Fruit fly (Drosophila melanogaster) whole organism, embryonic: Measurements from ENCODE around the gene kirre.
A peak's percentile ranks its signal among the peaks of the same experiment; 100 is the strongest.

Experiments used
- Atf3 ChIP-seq: fragments of 200-800 bp; sonication (Bioruptor generic); optimal IDR thresholded peaks from 3 replicates; lab custom pipeline; 2016; ENCODE audit warnings: missing biosample characterization, missing genetic modification characterization
- BEAF-32 ChIP-seq: fragments of 200-800 bp; sonication (Bioruptor generic); optimal IDR thresholded peaks from 3 replicates; lab custom pipeline; 2017; ENCODE audit warnings: missing biosample characterization, missing genetic modification characterization, mild to moderate bottlenecking, moderate library complexity, missing genetic modification reagents
- C15 ChIP-seq: fragments of 200-800 bp; sonication (Bioruptor generic); IDR thresholded peaks from 3 replicates; pipeline ENCODE4 v1.3.6; 2022; ENCODE audit warnings: missing biosample characterization, missing genetic modification characterization
- CG10147 ChIP-seq: fragments of 200-800 bp; sonication (Bioruptor generic); optimal IDR thresholded peaks from 2 replicates; lab custom pipeline; 2019; ENCODE audit warnings: missing biosample characterization, mild to moderate bottlenecking, missing genetic modification characterization, moderate library complexity
- CG10979 ChIP-seq: fragments of 200-800 bp; sonication (Bioruptor generic); optimal IDR thresholded peaks from 2 replicates; lab custom pipeline; 2018; ENCODE audit warnings: missing biosample characterization, mild to moderate bottlenecking, missing genetic modification characterization, moderate library complexity
- CG11456 ChIP-seq: fragments of 200-800 bp; sonication (Bioruptor generic); IDR thresholded peaks from 3 replicates; pipeline ENCODE4 v1.3.6; 2022; ENCODE audit warnings: missing biosample characterization, missing genetic modification characterization
- CG12769 ChIP-seq: fragments of 200-800 bp; sonication (Bioruptor generic); optimal IDR thresholded peaks from 2 replicates; lab custom pipeline; 2019; ENCODE audit warnings: missing biosample characterization, mild to moderate bottlenecking, missing genetic modification characterization, moderate library complexity
- CG13123 ChIP-seq: fragments of 200-800 bp; sonication (Bioruptor generic); optimal IDR thresholded peaks from 2 replicates; lab custom pipeline; 2016; ENCODE audit warnings: missing biosample characterization, missing genetic modification characterization
- CG13775 ChIP-seq: fragments of 200-800 bp; sonication (Bioruptor generic); optimal IDR thresholded peaks from 3 replicates; lab custom pipeline; 2017; ENCODE audit warnings: missing biosample characterization, mild to moderate bottlenecking, missing genetic modification characterization
- CG14710 ChIP-seq: fragments of 200-800 bp; sonication (Bioruptor generic); optimal IDR thresholded peaks from 3 replicates; lab custom pipeline; 2019; ENCODE audit warnings: missing biosample characterization, mild to moderate bottlenecking, missing genetic modification characterization, moderate library complexity
- CG17385 ChIP-seq: fragments of 200-800 bp; sonication (Bioruptor generic); optimal IDR thresholded peaks from 3 replicates; lab custom pipeline; 2018; ENCODE audit warnings: missing biosample characterization, mild to moderate bottlenecking, missing genetic modification characterization
- CG1832 ChIP-seq: fragments of 200-800 bp; sonication (Bioruptor generic); optimal IDR thresholded peaks from 2 replicates; lab custom pipeline; 2017; ENCODE audit warnings: missing biosample characterization, mild to moderate bottlenecking, missing genetic modification characterization, inconsistent platforms
- CG31365 ChIP-seq: fragments of 200-800 bp; sonication (Bioruptor generic); optimal IDR thresholded peaks from 2 replicates; lab custom pipeline; 2018; ENCODE audit warnings: missing biosample characterization, mild to moderate bottlenecking, missing genetic modification characterization
- CG34224 ChIP-seq: fragments of 200-800 bp; sonication (Bioruptor generic); IDR thresholded peaks from 3 replicates; pipeline ENCODE4 v1.3.6; 2022; ENCODE audit warnings: missing biosample characterization, missing genetic modification characterization; ENCODE audit not compliant: partially characterized antibody
- CG34376 ChIP-seq: fragments of 200-800 bp; sonication (Bioruptor generic); optimal IDR thresholded peaks from 2 replicates; lab custom pipeline; 2018; ENCODE audit warnings: missing biosample characterization, mild to moderate bottlenecking, missing genetic modification characterization
- CG5180 ChIP-seq: fragments of 200-800 bp; sonication (Bioruptor generic); optimal IDR thresholded peaks from 3 replicates; lab custom pipeline; 2017; ENCODE audit warnings: missing biosample characterization, missing genetic modification characterization, mild to moderate bottlenecking, moderate library complexity, missing genetic modification reagents
- CG7271 ChIP-seq: fragments of 200-800 bp; sonication (Bioruptor generic); optimal IDR thresholded peaks from 2 replicates; lab custom pipeline; 2018; ENCODE audit warnings: missing biosample characterization, mild to moderate bottlenecking, missing genetic modification characterization, moderate library complexity
- CG7357 ChIP-seq: fragments of 200-800 bp; sonication (Bioruptor generic); IDR thresholded peaks from 3 replicates; pipeline ENCODE4 v1.3.6; 2022; ENCODE audit warnings: missing biosample characterization, missing genetic modification characterization
- CG7928 ChIP-seq: fragments of 200-800 bp; sonication (Bioruptor generic); optimal IDR thresholded peaks from 2 replicates; lab custom pipeline; 2017; ENCODE audit warnings: missing biosample characterization, mild to moderate bottlenecking, missing genetic modification characterization
- CG9932 ChIP-seq: fragments of 200-800 bp; sonication (Bioruptor generic); IDR thresholded peaks from 2 replicates; pipeline ENCODE4 v1.3.6; 2022; ENCODE audit warnings: missing biosample characterization, missing genetic modification characterization
- CrebB ChIP-seq: fragments of 200-800 bp; sonication (Bioruptor generic); optimal IDR thresholded peaks from 3 replicates; lab custom pipeline; 2018; ENCODE audit warnings: missing biosample characterization, mild to moderate bottlenecking, missing genetic modification characterization
- ERR ChIP-seq: fragments of 200-800 bp; sonication (Bioruptor generic); optimal IDR thresholded peaks from 2 replicates; lab custom pipeline; 2016; ENCODE audit warnings: missing biosample characterization, missing genetic modification characterization
- GATAe ChIP-seq: fragments of 200-800 bp; sonication (Bioruptor generic); conservative IDR thresholded peaks from 2 replicates; pipeline ENCODE4 v1.3.6; 2022; ENCODE audit warnings: missing biosample characterization, missing genetic modification characterization
- HLH3B ChIP-seq: fragments of 200-800 bp; sonication (Bioruptor generic); IDR thresholded peaks from 2 replicates; pipeline ENCODE4 v1.3.6; 2022; ENCODE audit warnings: missing biosample characterization, missing genetic modification characterization
- Hr39 ChIP-seq: fragments of >200 bp; optimal IDR thresholded peaks from 2 replicates; lab custom pipeline; 2017
- Meics ChIP-seq: fragments of 200-800 bp; sonication (Bioruptor generic); optimal IDR thresholded peaks from 2 replicates; lab custom pipeline; 2017; ENCODE audit warnings: missing biosample characterization, mild to moderate bottlenecking, missing genetic modification characterization
- Poxn ChIP-seq: fragments of 200-800 bp; sonication (Bioruptor generic); IDR thresholded peaks from 2 replicates; pipeline ENCODE4 v1.3.6; 2022; ENCODE audit warnings: missing biosample characterization, missing genetic modification characterization
- Sox102F ChIP-seq: fragments of 200-800 bp; sonication (Bioruptor generic); optimal IDR thresholded peaks from 2 replicates; lab custom pipeline; 2018; ENCODE audit warnings: missing biosample characterization, mild to moderate bottlenecking, missing genetic modification characterization, moderate library complexity
- Stat92E ChIP-seq, 3 experiments: fragments of >200 bp in 2 of 3; fragments of 200-800 bp in 1 of 3; sonication (Bioruptor generic) in 1 of 3; optimal IDR thresholded peaks; 2 replicates each; lab custom pipeline; 2017 to 2019; ENCODE audit warnings: missing biosample characterization in 3 of 3, missing genetic modification characterization in 3 of 3, mild to moderate bottlenecking in 1 of 3, moderate library complexity in 1 of 3
- Xbp1 ChIP-seq: fragments of 200-800 bp; sonication (Bioruptor generic); optimal IDR thresholded peaks from 3 replicates; lab custom pipeline; 2016; ENCODE audit warnings: missing biosample characterization, mild to moderate bottlenecking, missing genetic modification characterization
- abd-A ChIP-seq: fragments of 200-800 bp; sonication (Bioruptor generic); optimal IDR thresholded peaks from 3 replicates; lab custom pipeline; 2019; ENCODE audit warnings: missing biosample characterization, mild to moderate bottlenecking, missing genetic modification characterization, moderate library complexity
- crol ChIP-seq: fragments of 200-800 bp; sonication (Bioruptor generic); IDR thresholded peaks from 2 replicates; pipeline ENCODE4 v1.3.6; 2022; ENCODE audit warnings: missing biosample characterization, missing genetic modification characterization
- danr ChIP-seq: fragments of 200-800 bp; sonication (Bioruptor generic); IDR thresholded peaks from 2 replicates; pipeline ENCODE4 v1.3.6; 2022; ENCODE audit warnings: missing biosample characterization, missing genetic modification characterization
- dmrt11E ChIP-seq: fragments of 200-800 bp; sonication (Bioruptor generic); optimal IDR thresholded peaks from 3 replicates; lab custom pipeline; 2018; ENCODE audit warnings: missing biosample characterization, mild to moderate bottlenecking, missing genetic modification characterization, moderate library complexity
- dysf ChIP-seq: fragments of 200-800 bp; sonication (Bioruptor generic); IDR thresholded peaks from 3 replicates; pipeline ENCODE4 v1.3.6; 2022; ENCODE audit warnings: missing biosample characterization, missing genetic modification characterization
- exex ChIP-seq: fragments of 200-800 bp; sonication (Bioruptor generic); optimal IDR thresholded peaks from 4 replicates; lab custom pipeline; 2018; ENCODE audit warnings: missing biosample characterization, mild to moderate bottlenecking, missing genetic modification characterization, moderate library complexity
- fu2 ChIP-seq: fragments of 200-800 bp; sonication (Bioruptor generic); optimal IDR thresholded peaks from 2 replicates; lab custom pipeline; 2016; ENCODE audit warnings: missing biosample characterization, missing genetic modification characterization
- gce ChIP-seq: fragments of 200-800 bp; sonication (Bioruptor generic); IDR thresholded peaks from 3 replicates; pipeline ENCODE4 v1.3.6; 2022; ENCODE audit warnings: missing biosample characterization, missing genetic modification characterization
- gem ChIP-seq: fragments of 200-800 bp; sonication (Bioruptor generic); optimal IDR thresholded peaks from 2 replicates; lab custom pipeline; 2019; ENCODE audit warnings: missing biosample characterization, mild to moderate bottlenecking, missing genetic modification characterization, moderate library complexity
- inv ChIP-seq: fragments of 200-800 bp; sonication (Bioruptor generic); IDR thresholded peaks from 2 replicates; pipeline ENCODE4 v1.3.6; 2022; ENCODE audit warnings: missing biosample characterization, missing genetic modification characterization; ENCODE audit not compliant: partially characterized antibody
- jigr1 ChIP-seq: fragments of 200-800 bp; sonication (Bioruptor generic); IDR thresholded peaks from 3 replicates; pipeline ENCODE4 v1.3.6; 2022; ENCODE audit warnings: missing biosample characterization, missing genetic modification characterization
- klu ChIP-seq: fragments of 200-800 bp; sonication (Bioruptor generic); IDR thresholded peaks from 2 replicates; pipeline ENCODE4 v1.3.6; 2022; ENCODE audit warnings: missing biosample characterization, missing genetic modification characterization
- knrl ChIP-seq: fragments of 200-800 bp; sonication (Bioruptor generic); IDR thresholded peaks from 3 replicates; pipeline ENCODE4 v1.3.6; 2022; ENCODE audit warnings: missing biosample characterization, missing genetic modification characterization; ENCODE audit not compliant: partially characterized antibody
- lab ChIP-seq: fragments of 200-800 bp; sonication (Bioruptor generic); optimal IDR thresholded peaks from 3 replicates; lab custom pipeline; 2017; ENCODE audit warnings: missing biosample characterization, missing genetic modification characterization, mild to moderate bottlenecking, moderate library complexity, missing genetic modification reagents
- lilli ChIP-seq: fragments of 200-800 bp; sonication (Bioruptor generic); optimal IDR thresholded peaks from 3 replicates; lab custom pipeline; 2016; ENCODE audit warnings: missing biosample characterization, missing genetic modification characterization
- lov ChIP-seq, 2 experiments: fragments of 200-800 bp in 1 of 2; fragments of >200 bp in 1 of 2; sonication (Bioruptor generic) in 1 of 2; IDR thresholded peaks in 1 of 2; optimal IDR thresholded peaks in 1 of 2; 2 replicates in 1 of 2; 3 replicates in 1 of 2; pipeline versions ENCODE4 v1.3.6 to Lab custom; 2017 to 2022; ENCODE audit warnings: missing biosample characterization in 1 of 2, missing genetic modification characterization in 1 of 2
- peb ChIP-seq: fragments of 200-800 bp; sonication (Bioruptor generic); IDR thresholded peaks from 2 replicates; pipeline ENCODE4 v1.3.6; 2022; ENCODE audit warnings: missing biosample characterization, missing genetic modification characterization
- pfk ChIP-seq: fragments of 200-800 bp; sonication (Bioruptor generic); optimal IDR thresholded peaks from 2 replicates; lab custom pipeline; 2018; ENCODE audit warnings: missing biosample characterization, mild to moderate bottlenecking, missing genetic modification characterization, moderate library complexity
- pzg ChIP-seq: fragments of 200-800 bp; sonication (Bioruptor generic); optimal IDR thresholded peaks from 3 replicates; lab custom pipeline; 2018; ENCODE audit warnings: missing biosample characterization, mild to moderate bottlenecking, missing genetic modification characterization, moderate library complexity
- tgo ChIP-seq: fragments of 200-800 bp; sonication (Bioruptor generic); IDR thresholded peaks from 3 replicates; pipeline ENCODE4 v1.3.6; 2022; ENCODE audit warnings: missing biosample characterization, missing genetic modification characterization
- unpg ChIP-seq: fragments of 200-800 bp; sonication (Bioruptor generic); optimal IDR thresholded peaks from 3 replicates; lab custom pipeline; 2018; ENCODE audit warnings: missing biosample characterization, mild to moderate bottlenecking, missing genetic modification characterization, moderate library complexity

Gene kirre

dm6 chrX:3044798-3045197, 304.6 kb downstream of the kirre start (continued):
- TF ChIP-seq Sox102F (GFP tag; lab: Kevin White, UChicago) = no peak
- peak; percentile 8 for TF ChIP-seq CG10979
- no peak for TF ChIP-seq CG7357
- TF ChIP-seq CG34376 (GFP tag; lab: Kevin White, UChicago) = no peak
- no peak for TF ChIP-seq C15
- no peak for TF ChIP-seq lab (GFP tag; lab: Kevin White, UChicago)
- TF ChIP-seq pzg (GFP tag; lab: Kevin White, UChicago) = no peak
- TF ChIP-seq lov (optimal IDR thresholded peaks at IDR 0.05; lab: Kevin White, UChicago) = no peak
- no peak for TF ChIP-seq lov (GFP tag; IDR thresholded peaks at IDR 0.05; lab: Robert Waterston, UW)
- no peak for TF ChIP-seq CG7271 (tag; lab: Kevin White, UChicago)
- no peak for TF ChIP-seq HLH3B (GFP tag; lab: Robert Waterston, UW)
- TF ChIP-seq Poxn (GFP tag; lab: Robert Waterston, UW) = no peak
- no peak for TF ChIP-seq exex (tag; lab: Kevin White, UChicago)
- TF ChIP-seq tgo (GFP tag; lab: Robert Waterston, UW) = no peak
- TF ChIP-seq ERR (GFP tag; lab: Kevin White, UChicago) = no peak
- TF ChIP-seq CG14710 = peak; percentile 9
- TF ChIP-seq knrl = no peak
- peak; percentile 7 for TF ChIP-seq unpg (GFP tag; lab: Kevin White, UChicago)
- TF ChIP-seq CG31365 = no peak
- TF ChIP-seq pfk (GFP tag; lab: Kevin White, UChicago) = no peak
- no peak for TF ChIP-seq abd-A
- peak; percentile 32 for TF ChIP-seq CG12769 (tag; lab: Kevin White, UChicago)
- TF ChIP-seq peb (GFP tag; lab: Robert Waterston, UW) = no peak
- no peak for TF ChIP-seq Xbp1 (GFP tag; lab: Kevin White, UChicago)
- peak; percentile 9 for TF ChIP-seq lilli (GFP tag; lab: Kevin White, UChicago)
- TF ChIP-seq CG5180 = no peak
- no peak for TF ChIP-seq Stat92E (GFP tag; optimal IDR thresholded peaks at IDR 0.05; lab: Kevin White, UChicago)
- TF ChIP-seq Meics (GFP tag; lab: Kevin White, UChicago) = no peak
- TF ChIP-seq CG9932 (GFP tag; lab: Robert Waterston, UW) = no peak
- 0 out of 3 replicates have a peak, but pooled peaks have one; percentile 26 for TF ChIP-seq dysf (GFP tag; lab: Robert Waterston, UW)
- TF ChIP-seq klu = no peak
- TF ChIP-seq BEAF-32 (GFP tag; lab: Kevin White, UChicago) = no peak
- no peak for TF ChIP-seq Atf3
- TF ChIP-seq CG7928 (GFP tag; lab: Kevin White, UChicago) = no peak
- no peak for TF ChIP-seq crol
- no peak for TF ChIP-seq jigr1
- TF ChIP-seq CG10147 (GFP tag; lab: Kevin White, UChicago) = no peak
- TF ChIP-seq CG34224 (GFP tag; lab: Robert Waterston, UW) = no peak
- no peak for TF ChIP-seq Hr39 (lab: Kevin White, UChicago)
- TF ChIP-seq CG11456 (GFP tag; lab: Robert Waterston, UW) = no peak
- no peak for TF ChIP-seq CG13123 (GFP tag; lab: Kevin White, UChicago)
- TF ChIP-seq CG13775 (GFP tag; lab: Kevin White, UChicago) = no peak
- no peak for TF ChIP-seq GATAe (GFP tag; lab: Robert Waterston, UW)
- TF ChIP-seq gem (tag; lab: Kevin White, UChicago) = peak; percentile 45
- no peak for TF ChIP-seq danr (GFP tag; lab: Robert Waterston, UW)
- no peak for TF ChIP-seq CrebB (tag; lab: Kevin White, UChicago)
- TF ChIP-seq gce (GFP tag; lab: Robert Waterston, UW) = no peak
- TF ChIP-seq inv (GFP tag; lab: Robert Waterston, UW) = no peak
- peak; percentile 26 for TF ChIP-seq dmrt11E (tag; lab: Kevin White, UChicago)
- TF ChIP-seq CG17385 (GFP tag; lab: Kevin White, UChicago) = no peak
- no peak for TF ChIP-seq fu2 (GFP tag; lab: Kevin White, UChicago)
- no peak for TF ChIP-seq CG1832 (GFP tag; lab: Kevin White, UChicago)
